Worm (Caenorhabditis elegans): Measurements from ENCODE around the gene prx-5.

DNA sequence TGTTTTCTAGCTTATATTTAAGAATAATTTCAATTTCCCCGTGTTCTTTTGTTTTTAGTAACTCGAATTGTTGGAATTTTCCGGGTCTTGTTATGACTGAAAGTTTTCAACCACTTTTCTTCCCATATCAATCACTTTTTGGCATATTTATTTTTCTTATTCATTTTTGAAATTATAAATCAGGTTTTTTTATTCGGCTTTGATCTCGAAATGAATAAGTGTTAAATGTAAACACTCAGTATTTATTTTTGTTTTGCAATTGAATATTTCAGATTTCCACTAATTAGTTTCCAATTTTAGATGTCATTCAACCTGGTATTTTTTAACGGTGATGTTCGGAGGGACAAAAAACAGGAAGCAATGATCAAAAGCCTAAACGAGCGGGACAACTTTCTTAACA lies 40.1 kb upstream of the prx-5 start, which contains the start of gene etc-1:
- TF ChIP-seq him-1 (tag; optimal IDR thresholded peaks at IDR 0.05), result no peak
- TF ChIP-seq W03F9.2 (tag; optimal IDR thresholded peaks at IDR 0.05), result no peak
- no peak for TF ChIP-seq dao-5 (tag; optimal IDR thresholded peaks at IDR 0.05)
